Fruit fly (Drosophila melanogaster): ENCODE results near the gene CG15864.

The CG15864 gene

dm6 chr3R:8264302-8265080 lies 16.3 kb downstream of the CG15864 start, which contains the start of the genes RPA1 and Mcm2 (continued):
- peak; percentile 63; the same call in 1 of the 2 replicates for TF ChIP-seq wdn (GFP tag; IDR thresholded peaks at IDR 0.05)
- TF ChIP-seq NC2α (GFP tag; optimal IDR thresholded peaks at IDR 0.05) = no peak
- peak; percentile 73 for TF ChIP-seq CG11085 (GFP tag; IDR thresholded peaks at IDR 0.05)
- TF ChIP-seq CG4328 (GFP tag; optimal IDR thresholded peaks at IDR 0.05) = peak; percentile 83
- TF ChIP-seq CG12769 (tag; optimal IDR thresholded peaks at IDR 0.05) = no peak
- peak; percentile 88 for TF ChIP-seq Xbp1 (GFP tag; optimal IDR thresholded peaks at IDR 0.05)
- TF ChIP-seq CG15073 (GFP tag; optimal IDR thresholded peaks at IDR 0.05) = peak; percentile 18
- TF ChIP-seq sr (GFP tag; IDR thresholded peaks at IDR 0.05) = peak; percentile 52; the same call in 1 of the 3 replicates
- no peak for TF ChIP-seq wek (GFP tag; optimal IDR thresholded peaks at IDR 0.05)
- TF ChIP-seq D19A (tag; optimal IDR thresholded peaks at IDR 0.05) = peak; percentile 61
- TF ChIP-seq nerfin-1 (tag; optimal IDR thresholded peaks at IDR 0.05) = peak; percentile 64
- peak; percentile 65 for TF ChIP-seq CG31224 (GFP tag; IDR thresholded peaks at IDR 0.05)
- TF ChIP-seq ranshi (GFP tag; IDR thresholded peaks at IDR 0.05) = peak; percentile 73; the same call in 1 of the 2 replicates
- peak; percentile 10 for TF ChIP-seq tx (GFP tag; optimal IDR thresholded peaks at IDR 0.05)
- peak; percentile 81 for TF ChIP-seq CG7839 (tag; optimal IDR thresholded peaks at IDR 0.05)
- no peak for TF ChIP-seq HLH4C (GFP tag; IDR thresholded peaks at IDR 0.05; ENCODE audit: partially characterized antibody)
- TF ChIP-seq cg (GFP tag; optimal IDR thresholded peaks at IDR 0.05) = no peak
- TF ChIP-seq CG18262 (tag; optimal IDR thresholded peaks at IDR 0.05) = peak; percentile 84
- TF ChIP-seq CG11504 (tag; optimal IDR thresholded peaks at IDR 0.05) = peak; percentile 83
- peak; percentile 87 for TF ChIP-seq ind (GFP tag; optimal IDR thresholded peaks at IDR 0.05)
- peak; percentile 47 for TF ChIP-seq kay (GFP tag; optimal IDR thresholded peaks at IDR 0.05)
- no peak for TF ChIP-seq Dad (GFP tag; optimal IDR thresholded peaks at IDR 0.05)
- TF ChIP-seq CG18619 (GFP tag; optimal IDR thresholded peaks at IDR 0.05) = peak; percentile 80
- peak; percentile 78 for TF ChIP-seq Dek (tag; optimal IDR thresholded peaks at IDR 0.05)
- peak; percentile 84 for TF ChIP-seq CG12155 (GFP tag; optimal IDR thresholded peaks at IDR 0.05)
- TF ChIP-seq ato (GFP tag; IDR thresholded peaks at IDR 0.05; ENCODE audit: partially characterized antibody) = peak; percentile 57
- TF ChIP-seq Rfx (GFP tag; IDR thresholded peaks at IDR 0.05) = peak; percentile 91
- TF ChIP-seq Dp (GFP tag; optimal IDR thresholded peaks at IDR 0.05) = peak; percentile 76
- no peak for TF ChIP-seq CG2678 (tag; optimal IDR thresholded peaks at IDR 0.05)
- TF ChIP-seq Chrac-16 (GFP tag; optimal IDR thresholded peaks at IDR 0.05) = peak; percentile 82
- TF ChIP-seq tgo (GFP tag; IDR thresholded peaks at IDR 0.05) = peak; percentile 83
- TF ChIP-seq zfh1 (GFP tag; IDR thresholded peaks at IDR 0.05) = peak; percentile 82
- peak; percentile 34 for TF ChIP-seq shn (GFP tag; optimal IDR thresholded peaks at IDR 0.05)
- peak; percentile 81 for TF ChIP-seq az2 (GFP tag; optimal IDR thresholded peaks at IDR 0.05)
- peak; percentile 76 for TF ChIP-seq CG33557 (GFP tag; optimal IDR thresholded peaks at IDR 0.05)
- TF ChIP-seq CG17829 (tag; optimal IDR thresholded peaks at IDR 0.05) = peak; percentile 81
- TF ChIP-seq CG7357 (GFP tag; IDR thresholded peaks at IDR 0.05) = peak; percentile 66; the same call in 2 of the 3 replicates
- TF ChIP-seq YL-1 (GFP tag; optimal IDR thresholded peaks at IDR 0.05) = peak; percentile 65
- 0 out of 3 replicates have a peak, but pooled peaks have one; percentile 64 for TF ChIP-seq CG11093 (GFP tag; IDR thresholded peaks at IDR 0.05)
- TF ChIP-seq unc-4 (GFP tag; IDR thresholded peaks at IDR 0.05; ENCODE audit: partially characterized antibody) = no peak
- no peak for TF ChIP-seq Sin3A (optimal IDR thresholded peaks at IDR 0.05)
- peak; percentile 6 for TF ChIP-seq CG10274 (GFP tag; optimal IDR thresholded peaks at IDR 0.05)
- peak; percentile 86 for TF ChIP-seq sisA (GFP tag; IDR thresholded peaks at IDR 0.05)
- peak; percentile 42 for TF ChIP-seq stwl (tag; optimal IDR thresholded peaks at IDR 0.05)
- TF ChIP-seq Aef1 (GFP tag; IDR thresholded peaks at IDR 0.05) = peak; percentile 87
- no peak for TF ChIP-seq bowl (GFP tag; IDR thresholded peaks at IDR 0.05)
- TF ChIP-seq CG2875 (GFP tag; optimal IDR thresholded peaks at IDR 0.05) = peak; percentile 28
- peak; percentile 49 for TF ChIP-seq trem (tag; optimal IDR thresholded peaks at IDR 0.05)
- no peak for TF ChIP-seq crol (GFP tag; IDR thresholded peaks at IDR 0.05)
